Fruit fly (Drosophila melanogaster): ENCODE data around the gene GILT3.

Gene GILT3

dm6 chr3R:23682203-23682602 lies 5.0 kb downstream of the GILT3 start, which contains the start of gene CG16710:
Gene CG16710, plus strand, starts transcription at chr3R:23682503.
- TF ChIP-seq CG33017 (tag; optimal IDR thresholded peaks at IDR 0.05) = no peak
- no peak for TF ChIP-seq CG1620 (GFP tag; optimal IDR thresholded peaks at IDR 0.05)
- TF ChIP-seq pad (GFP tag; optimal IDR thresholded peaks at IDR 0.05) = no peak
- no peak for TF ChIP-seq bab1 (GFP tag; optimal IDR thresholded peaks at IDR 0.05)
- no peak for TF ChIP-seq CG12768 (GFP tag; optimal IDR thresholded peaks at IDR 0.05)
- TF ChIP-seq cic (GFP tag; optimal IDR thresholded peaks at IDR 0.05) = no peak
- TF ChIP-seq tj (GFP tag; optimal IDR thresholded peaks at IDR 0.05) = no peak
- TF ChIP-seq cnc (optimal IDR thresholded peaks at IDR 0.05) = no peak
- TF ChIP-seq toe (GFP tag; optimal IDR thresholded peaks at IDR 0.05) = no peak
- no peak for TF ChIP-seq CG5204 (GFP tag; optimal IDR thresholded peaks at IDR 0.05)
- TF ChIP-seq Mnt (GFP tag; optimal IDR thresholded peaks at IDR 0.05) = no peak
- TF ChIP-seq Hr96 (GFP tag; optimal IDR thresholded peaks at IDR 0.05) = no peak
- no peak for TF ChIP-seq kay (GFP tag; ENCODE audit: borderline replicate concordance)
- no peak for TF ChIP-seq Crg-1 (GFP tag; optimal IDR thresholded peaks at IDR 0.05)
- TF ChIP-seq CG11617 (GFP tag; optimal IDR thresholded peaks at IDR 0.05) = no peak
- no peak for TF ChIP-seq CG7101 (tag; optimal IDR thresholded peaks at IDR 0.05)
- no peak for TF ChIP-seq Clk (GFP tag; optimal IDR thresholded peaks at IDR 0.05)
- no peak for TF ChIP-seq ovo (GFP tag; optimal IDR thresholded peaks at IDR 0.05)
- TF ChIP-seq CG7045 (GFP tag; optimal IDR thresholded peaks at IDR 0.05) = no peak

- TF ChIP-seq cic (GFP tag; optimal IDR thresholded peaks at IDR 0.05) (no peak), toe (GFP tag; optimal IDR thresholded peaks at IDR 0.05) (no peak), CG7101 (tag; optimal IDR thresholded peaks at IDR 0.05) (no peak)
These were observed 6.6 kb downstream of the GILT3 start, which contains the start of gene CG18754 for dm6 chr3R:23683757-23684156. Gene CG18754, plus strand, starts transcription at chr3R:23684057.

- no peak for TF ChIP-seq Crg-1 (GFP tag; optimal IDR thresholded peaks at IDR 0.05)
- TF ChIP-seq toe (GFP tag; optimal IDR thresholded peaks at IDR 0.05) = no peak
- TF ChIP-seq cic (GFP tag; optimal IDR thresholded peaks at IDR 0.05) = peak; percentile 18
- no peak for TF ChIP-seq Mnt (GFP tag; optimal IDR thresholded peaks at IDR 0.05)
- TF ChIP-seq CG33017 (tag; optimal IDR thresholded peaks at IDR 0.05) = no peak
- TF ChIP-seq kay (GFP tag; ENCODE audit: borderline replicate concordance) = no peak
- TF ChIP-seq Clk (GFP tag; optimal IDR thresholded peaks at IDR 0.05) = no peak
- TF ChIP-seq bab1 (GFP tag; optimal IDR thresholded peaks at IDR 0.05) = no peak
- TF ChIP-seq CG1620 (GFP tag; optimal IDR thresholded peaks at IDR 0.05) = no peak
- TF ChIP-seq Hr96 (GFP tag; optimal IDR thresholded peaks at IDR 0.05) = no peak
- TF ChIP-seq CG7101 (tag; optimal IDR thresholded peaks at IDR 0.05) = no peak
- TF ChIP-seq CG12768 (GFP tag; optimal IDR thresholded peaks at IDR 0.05) = no peak
- no peak for TF ChIP-seq CG7045 (GFP tag; optimal IDR thresholded peaks at IDR 0.05)
- peak; percentile 44 for TF ChIP-seq tj (GFP tag; optimal IDR thresholded peaks at IDR 0.05)
These were observed 8.8 kb downstream of the GILT3 start, which contains the start of gene SPE for dm6 chr3R:23685955-23686354. Gene SPE, plus strand, starts transcription at chr3R:23686255.

- TF ChIP-seq CG11617 (GFP tag; optimal IDR thresholded peaks at IDR 0.05) (no peak), CG33017 (tag; optimal IDR thresholded peaks at IDR 0.05) (no peak), Mnt (GFP tag; optimal IDR thresholded peaks at IDR 0.05) (no peak), cic (GFP tag; optimal IDR thresholded peaks at IDR 0.05) (no peak), CG5204 (GFP tag; optimal IDR thresholded peaks at IDR 0.05) (no peak), toe (GFP tag; optimal IDR thresholded peaks at IDR 0.05) (no peak), CG7101 (tag; optimal IDR thresholded peaks at IDR 0.05) (no peak), Hr96 (GFP tag; optimal IDR thresholded peaks at IDR 0.05) (no peak), cnc (optimal IDR thresholded peaks at IDR 0.05) (no peak), pad (GFP tag; optimal IDR thresholded peaks at IDR 0.05) (no peak), CG1620 (GFP tag; optimal IDR thresholded peaks at IDR 0.05) (no peak), kay (GFP tag; ENCODE audit: borderline replicate concordance) (no peak), CG7045 (GFP tag; optimal IDR thresholded peaks at IDR 0.05) (no peak), tj (GFP tag; optimal IDR thresholded peaks at IDR 0.05) (no peak), Clk (GFP tag; optimal IDR thresholded peaks at IDR 0.05) (no peak), Crg-1 (GFP tag; optimal IDR thresholded peaks at IDR 0.05) (no peak)
These were observed 9.8 kb downstream of the GILT3 start for dm6 chr3R:23686924-23687323.

dm6 chr3R:23694579-23695033 lies 17.4 kb downstream of the GILT3 start, which contains the start of gene CG10254:
Gene CG10254, minus strand, starts transcription at chr3R:23694983.
- peak; percentile 34 for TF ChIP-seq bab1 (GFP tag; optimal IDR thresholded peaks at IDR 0.05)
- TF ChIP-seq CG33017 (tag; optimal IDR thresholded peaks at IDR 0.05) = no peak

dm6 chr3R:23696145-23696544 lies 19.0 kb downstream of the GILT3 start, which contains the start of gene CG10252:
Gene CG10252, minus strand, starts transcription at chr3R:23696245.
- no peak for TF ChIP-seq Mnt (GFP tag; optimal IDR thresholded peaks at IDR 0.05)
- TF ChIP-seq CG5204 (GFP tag; optimal IDR thresholded peaks at IDR 0.05) = no peak
- TF ChIP-seq Hr96 (GFP tag; optimal IDR thresholded peaks at IDR 0.05) = no peak
- no peak for TF ChIP-seq CG7045 (GFP tag; optimal IDR thresholded peaks at IDR 0.05)
- no peak for TF ChIP-seq bab1 (GFP tag; optimal IDR thresholded peaks at IDR 0.05)
- no peak for TF ChIP-seq CG1620 (GFP tag; optimal IDR thresholded peaks at IDR 0.05)
- no peak for TF ChIP-seq CG7101 (tag; optimal IDR thresholded peaks at IDR 0.05)
- no peak for TF ChIP-seq tj (GFP tag; optimal IDR thresholded peaks at IDR 0.05)
- no peak for TF ChIP-seq CG11617 (GFP tag; optimal IDR thresholded peaks at IDR 0.05)

- TF ChIP-seq CG7045 (GFP tag; optimal IDR thresholded peaks at IDR 0.05) (no peak), CG33017 (tag; optimal IDR thresholded peaks at IDR 0.05) (no peak), CG1620 (GFP tag; optimal IDR thresholded peaks at IDR 0.05) (no peak), cic (GFP tag; optimal IDR thresholded peaks at IDR 0.05) (no peak), Hr96 (GFP tag; optimal IDR thresholded peaks at IDR 0.05) (no peak), toe (GFP tag; optimal IDR thresholded peaks at IDR 0.05) (no peak), Crg-1 (GFP tag; optimal IDR thresholded peaks at IDR 0.05) (no peak), ovo (GFP tag; optimal IDR thresholded peaks at IDR 0.05) (no peak), CG5204 (GFP tag; optimal IDR thresholded peaks at IDR 0.05) (no peak), Clk (GFP tag; optimal IDR thresholded peaks at IDR 0.05) (no peak), bab1 (GFP tag; optimal IDR thresholded peaks at IDR 0.05) (no peak), CG14711 (tag; optimal IDR thresholded peaks at IDR 0.05) (no peak)
These were observed 21.7 kb downstream of the GILT3 start, which contains the start of gene prt for dm6 chr3R:23698835-23699234. Gene prt, minus strand, starts transcription at chr3R:23699027.
